Worm (Caenorhabditis elegans) whole organism, early embryonic: Measurements from ENCODE around the gene Y73B6BL.14.

Experiments
- B0310.2 ChIP-seq: sonication (generic microtip); optimal IDR thresholded peaks from 2 replicates; lab custom pipeline; 2016; ENCODE audit warnings: mild to moderate bottlenecking, missing genetic modification characterization, missing compliant biosample characterization
- F13C5.2 ChIP-seq: sonication (generic microtip); optimal IDR thresholded peaks from 2 replicates; lab custom pipeline; 2017; ENCODE audit warnings: mild to moderate bottlenecking, missing genetic modification characterization, inconsistent platforms, missing compliant biosample characterization
- aly-1 ChIP-seq: sonication (generic microtip); optimal IDR thresholded peaks from 2 replicates; lab custom pipeline; 2016; ENCODE audit warnings: missing genetic modification characterization, missing compliant biosample characterization
- ama-1 ChIP-seq: fragments of 150-350 bp; optimal IDR thresholded peaks from 2 replicates; lab custom pipeline; 2014
- ceh-36 ChIP-seq: sonication (generic microtip); optimal IDR thresholded peaks from 2 replicates; lab custom pipeline; 2016; ENCODE audit warnings: missing genetic modification characterization, inconsistent platforms, missing compliant biosample characterization
- ets-7 ChIP-seq: sonication (generic microtip); optimal IDR thresholded peaks from 2 replicates; lab custom pipeline; 2016; ENCODE audit warnings: missing genotype, missing genetic modification characterization, missing compliant biosample characterization
- hmg-4 ChIP-seq: fragments of 200-800 bp; sonication (Bioruptor generic); optimal IDR thresholded peaks from 2 replicates; lab custom pipeline; 2018; ENCODE audit warnings: mild to moderate bottlenecking, missing genetic modification characterization, missing compliant biosample characterization
- hnd-1 ChIP-seq: sonication (generic microtip); optimal IDR thresholded peaks from 2 replicates; lab custom pipeline; 2016; ENCODE audit warnings: missing genetic modification characterization, missing compliant biosample characterization
- scrt-1 ChIP-seq: fragments of 200-800 bp; sonication (Bioruptor generic); IDR thresholded peaks from 2 replicates; pipeline ENCODE4 v1.3.6; 2022; ENCODE audit warnings: missing genetic modification characterization, missing compliant biosample characterization
- sea-1 ChIP-seq: fragments of 200-800 bp; sonication (Bioruptor generic); conservative IDR thresholded peaks from 2 replicates; pipeline ENCODE4 v1.3.6; 2022; ENCODE audit warnings: missing genetic modification characterization, missing compliant biosample characterization
- tbx-11 ChIP-seq: fragments of 200-800 bp; sonication (Bioruptor generic); IDR thresholded peaks from 2 replicates; pipeline ENCODE4 v1.3.6; 2022; ENCODE audit warnings: missing genetic modification characterization, missing compliant biosample characterization
- tbx-37 ChIP-seq: fragments of 200-800 bp; sonication (Bioruptor generic); conservative IDR thresholded peaks from 2 replicates; pipeline ENCODE4 v1.3.6; 2022; ENCODE audit warnings: missing genetic modification reagents, missing genetic modification characterization, missing compliant biosample characterization

- TF ChIP-seq ama-1 (lab: Kevin White, UChicago) (no peak), ceh-36 (tag; lab: Kevin White, UChicago) (no peak), sea-1 (GFP tag; lab: Robert Waterston, UW) (no peak), hnd-1 (tag; lab: Kevin White, UChicago) (no peak), F13C5.2 (tag; lab: Kevin White, UChicago) (no peak), hmg-4 (GFP tag; lab: Kevin White, UChicago) (no peak), aly-1 (tag; lab: Kevin White, UChicago) (no peak), tbx-11 (no peak), B0310.2 (no peak), scrt-1 (GFP tag; lab: Robert Waterston, UW) (no peak), tbx-37 (GFP tag; lab: Robert Waterston, UW) (no peak), ets-7 (tag; lab: Kevin White, UChicago) (no peak)
Observed at ce11 chrIV:6337353-6337752, 5.4 kb downstream of the Y73B6BL.14 start, which contains the start of gene ipla-6.
